Worm (Caenorhabditis elegans): Measurements from ENCODE around the gene dbt-1.

DNA sequence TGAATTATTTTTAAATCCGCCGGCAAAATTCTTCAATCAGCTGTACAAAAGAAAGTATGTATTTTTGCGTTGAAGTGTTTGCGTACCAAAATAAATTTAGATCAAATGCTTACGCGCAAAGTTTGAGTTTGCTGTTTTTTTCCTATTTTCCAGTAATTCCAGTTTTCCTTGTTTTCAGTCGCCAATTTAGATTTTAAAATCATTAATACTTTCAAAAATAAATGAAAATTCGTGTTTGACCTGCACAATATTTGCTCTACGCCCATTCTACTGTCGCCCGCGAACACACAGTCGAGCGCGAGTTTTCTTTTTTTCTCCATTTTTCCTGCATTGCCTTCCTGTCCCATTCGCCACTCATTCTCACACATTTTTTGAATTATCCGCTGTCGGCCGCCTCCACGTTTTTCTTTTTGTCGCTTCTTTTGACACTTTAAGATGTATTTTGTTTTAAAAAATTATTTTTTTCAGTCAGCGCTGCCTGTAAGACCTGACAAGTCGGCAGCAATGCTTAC, 52.2 kb downstream of the dbt-1 start, which contains the start of gene ptc-1:
- TF ChIP-seq ces-1 (GFP tag; optimal IDR thresholded peaks at IDR 0.05) (no peak), vab-15 (tag; optimal IDR thresholded peaks at IDR 0.05) (no peak), pag-3 (tag; optimal IDR thresholded peaks at IDR 0.05; ENCODE audit: borderline replicate concordance, insufficient read depth) (no peak), aly-2 (tag; optimal IDR thresholded peaks at IDR 0.05) (no peak), mab-9 (GFP tag; IDR thresholded peaks at IDR 0.05) (no peak), dpl-1 (GFP tag; optimal IDR thresholded peaks at IDR 0.05) (no peak), ama-1 (optimal IDR thresholded peaks at IDR 0.05) (no peak), zip-4 (GFP tag; optimal IDR thresholded peaks at IDR 0.05) (no peak), zag-1 (tag; optimal IDR thresholded peaks at IDR 0.05) (no peak), lin-13 (GFP tag; optimal IDR thresholded peaks at IDR 0.05) (no peak), mdl-1 (tag; optimal IDR thresholded peaks at IDR 0.05) (no peak), ceh-82 (tag; optimal IDR thresholded peaks at IDR 0.05) (no peak), ceh-90 (tag; optimal IDR thresholded peaks at IDR 0.05) (no peak)
